Fruit fly (Drosophila melanogaster) whole organism, embryonic: Measurements from ENCODE around the gene htl.
A peak's percentile ranks its signal among the peaks of the same experiment; 100 is the strongest.

Source experiments
- ATbp ChIP-seq: fragments of 200-800 bp; sonication (Bioruptor generic); optimal IDR thresholded peaks from 2 replicates; lab custom pipeline; 2017; ENCODE audit warnings: missing biosample characterization, mild to moderate bottlenecking, missing genetic modification characterization, missing genetic modification reagents
- Ada2b ChIP-seq: fragments of 200-800 bp; sonication (Bioruptor generic); IDR thresholded peaks from 2 replicates; pipeline ENCODE4 v1.3.6; 2022; ENCODE audit warnings: missing biosample characterization, missing genetic modification characterization
- Antp ChIP-seq: fragments of 200-800 bp; sonication (Bioruptor generic); optimal IDR thresholded peaks from 3 replicates; lab custom pipeline; 2016; ENCODE audit warnings: missing biosample characterization, missing genetic modification characterization
- Awh ChIP-seq: fragments of 200-800 bp; sonication (Bioruptor generic); IDR thresholded peaks from 2 replicates; pipeline ENCODE4, ENCODE4 v1.3.6; 2022; ENCODE audit warnings: missing biosample characterization, missing genetic modification characterization
- BtbVII ChIP-seq: fragments of 200-800 bp; sonication (Bioruptor generic); optimal IDR thresholded peaks from 3 replicates; lab custom pipeline; 2017; ENCODE audit warnings: missing biosample characterization, mild to moderate bottlenecking, missing genetic modification characterization
- CG10654 ChIP-seq: fragments of 200-800 bp; sonication (Bioruptor generic); optimal IDR thresholded peaks from 2 replicates; lab custom pipeline; 2016; ENCODE audit warnings: missing biosample characterization, missing genetic modification characterization
- CG11504 ChIP-seq: fragments of 200-800 bp; sonication (Bioruptor generic); optimal IDR thresholded peaks from 3 replicates; lab custom pipeline; 2019; ENCODE audit warnings: missing biosample characterization, mild to moderate bottlenecking, missing genetic modification characterization, moderate library complexity
- CG12391 ChIP-seq: fragments of 200-800 bp; sonication (Bioruptor generic); optimal IDR thresholded peaks from 3 replicates; lab custom pipeline; 2018; ENCODE audit warnings: missing biosample characterization, mild to moderate bottlenecking, missing genetic modification characterization, moderate library complexity
- CG16779 ChIP-seq: fragments of 200-800 bp; sonication (Bioruptor generic); IDR thresholded peaks from 2 replicates; pipeline ENCODE4 v1.3.6; 2022; ENCODE audit warnings: missing biosample characterization, missing genetic modification characterization
- CG16815 ChIP-seq: fragments of 200-800 bp; sonication (Bioruptor generic); optimal IDR thresholded peaks from 3 replicates; lab custom pipeline; 2017; ENCODE audit warnings: missing biosample characterization, mild to moderate bottlenecking, missing genetic modification characterization
- CG17385 ChIP-seq: fragments of 200-800 bp; sonication (Bioruptor generic); optimal IDR thresholded peaks from 3 replicates; lab custom pipeline; 2018; ENCODE audit warnings: missing biosample characterization, mild to moderate bottlenecking, missing genetic modification characterization
- CG2202 ChIP-seq: fragments of 200-800 bp; sonication (Bioruptor generic); optimal IDR thresholded peaks from 2 replicates; lab custom pipeline; 2018; ENCODE audit warnings: missing biosample characterization, mild to moderate bottlenecking, missing genetic modification characterization
- CG3065 ChIP-seq: fragments of 200-800 bp; sonication (Bioruptor generic); optimal IDR thresholded peaks from 2 replicates; lab custom pipeline; 2016; ENCODE audit warnings: missing biosample characterization, missing genetic modification characterization
- CG3281 ChIP-seq: fragments of 200-800 bp; sonication (Bioruptor generic); optimal IDR thresholded peaks from 3 replicates; lab custom pipeline; 2017; ENCODE audit warnings: missing biosample characterization, mild to moderate bottlenecking, missing genetic modification characterization
- CG33557 ChIP-seq: fragments of 200-800 bp; sonication (Bioruptor generic); optimal IDR thresholded peaks from 2 replicates; lab custom pipeline; 2019; ENCODE audit warnings: missing biosample characterization, mild to moderate bottlenecking, missing genetic modification characterization, moderate library complexity
- CG7786 ChIP-seq: fragments of 200-800 bp; sonication (Bioruptor generic); optimal IDR thresholded peaks from 2 replicates; lab custom pipeline; 2016; ENCODE audit warnings: missing biosample characterization, missing genetic modification characterization
- CG7839 ChIP-seq: fragments of 200-800 bp; sonication (Bioruptor generic); optimal IDR thresholded peaks from 3 replicates; lab custom pipeline; 2018; ENCODE audit warnings: missing biosample characterization, mild to moderate bottlenecking, missing genetic modification characterization, moderate library complexity
- CG8765 ChIP-seq: fragments of 200-800 bp; sonication (Bioruptor generic); IDR thresholded peaks from 2 replicates; pipeline ENCODE4 v1.3.6; 2022; ENCODE audit warnings: missing biosample characterization, missing genetic modification characterization
- Chrac-16 ChIP-seq: fragments of 200-800 bp; sonication (Bioruptor generic); optimal IDR thresholded peaks from 3 replicates; lab custom pipeline; 2016; ENCODE audit warnings: missing biosample characterization, missing genetic modification characterization
- D ChIP-seq, 2 experiments: fragments of 200-800 bp in 1 of 2; fragments of >200 bp in 1 of 2; sonication (Bioruptor generic) in 1 of 2; optimal IDR thresholded peaks; 2 replicates in 1 of 2; 3 replicates in 1 of 2; lab custom pipeline; 2017; ENCODE audit warnings: mild to moderate bottlenecking in 1 of 2, missing biosample characterization in 1 of 2, missing genetic modification characterization in 1 of 2, missing genetic modification reagents in 1 of 2
- Dek ChIP-seq: fragments of 200-800 bp; sonication (Bioruptor generic); optimal IDR thresholded peaks from 3 replicates; lab custom pipeline; 2019; ENCODE audit warnings: missing biosample characterization, mild to moderate bottlenecking, missing genetic modification characterization, moderate library complexity
- Dip2 ChIP-seq: fragments of 200-800 bp; sonication (Bioruptor generic); IDR thresholded peaks from 2 replicates; pipeline ENCODE4 v1.3.6; 2022; ENCODE audit warnings: missing biosample characterization, missing genetic modification characterization
- Doc2 ChIP-seq: fragments of 200-800 bp; sonication (Bioruptor generic); IDR thresholded peaks from 2 replicates; pipeline ENCODE4 v1.3.6; 2022; ENCODE audit warnings: missing biosample characterization, missing genetic modification characterization
- E2f1 ChIP-seq: fragments of 200-800 bp; sonication (Bioruptor generic); IDR thresholded peaks from 2 replicates; pipeline ENCODE4 v1.3.6; 2022; ENCODE audit warnings: missing biosample characterization, missing genetic modification characterization
- Fer2 ChIP-seq: fragments of 200-800 bp; sonication (Bioruptor generic); optimal IDR thresholded peaks from 2 replicates; lab custom pipeline; 2018; ENCODE audit warnings: missing biosample characterization, mild to moderate bottlenecking, missing genetic modification characterization, moderate library complexity
- Fer3 ChIP-seq: fragments of 200-800 bp; sonication (Bioruptor generic); optimal IDR thresholded peaks from 2 replicates; lab custom pipeline; 2018; ENCODE audit warnings: missing biosample characterization, mild to moderate bottlenecking, missing genetic modification characterization, moderate library complexity
- Gsc ChIP-seq: fragments of 200-800 bp; sonication (Bioruptor generic); IDR thresholded peaks from 2 replicates; pipeline ENCODE4 v1.3.6; 2022; ENCODE audit warnings: missing biosample characterization, missing genetic modification characterization
- Kr ChIP-seq: fragments of 200-800 bp; sonication (Bioruptor generic); optimal IDR thresholded peaks from 2 replicates; lab custom pipeline; 2017; ENCODE audit warnings: missing biosample characterization, mild to moderate bottlenecking, missing genetic modification characterization
- NfI ChIP-seq: fragments of 200-800 bp; sonication (Bioruptor generic); optimal IDR thresholded peaks from 3 replicates; lab custom pipeline; 2018; ENCODE audit warnings: missing biosample characterization, mild to moderate bottlenecking, missing genetic modification characterization, moderate library complexity
- Pdp1 ChIP-seq, 2 experiments: fragments of 200-800 bp; sonication (Bioruptor generic); optimal IDR thresholded peaks; 3 replicates each; lab custom pipeline; 2016; ENCODE audit warnings: missing biosample characterization in 2 of 2, missing genetic modification characterization in 2 of 2, mild to moderate bottlenecking in 1 of 2, moderate library complexity in 1 of 2
- Rx ChIP-seq: fragments of 200-800 bp; sonication (Bioruptor generic); IDR thresholded peaks from 2 replicates; pipeline ENCODE4 v1.3.6; 2022; ENCODE audit warnings: missing biosample characterization, missing genetic modification characterization
- Scr ChIP-seq: fragments of 200-800 bp; sonication (Bioruptor generic); IDR thresholded peaks from 2 replicates; pipeline ENCODE4 v1.3.6; 2022; ENCODE audit warnings: missing biosample characterization, missing genetic modification characterization; ENCODE audit not compliant: partially characterized antibody
- Spps ChIP-seq: fragments of 200-800 bp; sonication (Bioruptor generic); optimal IDR thresholded peaks from 2 replicates; lab custom pipeline; 2018; ENCODE audit warnings: missing biosample characterization, mild to moderate bottlenecking, missing genetic modification characterization
- br ChIP-seq: fragments of >200 bp; optimal IDR thresholded peaks from 2 replicates; lab custom pipeline; 2017
- dpn ChIP-seq, 2 experiments: fragments of 200-800 bp; sonication (Bioruptor generic); optimal IDR thresholded peaks; 3 replicates each; lab custom pipeline; 2016; ENCODE audit warnings: missing biosample characterization in 2 of 2, missing genetic modification characterization in 2 of 2
- emc ChIP-seq: fragments of 200-800 bp; sonication (Bioruptor generic); optimal IDR thresholded peaks from 2 replicates; lab custom pipeline; 2016; ENCODE audit warnings: missing biosample characterization, missing genetic modification characterization
- ems ChIP-seq: fragments of 200-800 bp; sonication (Bioruptor generic); optimal IDR thresholded peaks from 3 replicates; lab custom pipeline; 2016; ENCODE audit warnings: missing biosample characterization, missing genetic modification characterization
- fd3F ChIP-seq: fragments of 200-800 bp; sonication (Bioruptor generic); optimal IDR thresholded peaks from 2 replicates; lab custom pipeline; 2018; ENCODE audit warnings: missing biosample characterization, mild to moderate bottlenecking, missing genetic modification characterization, moderate library complexity
- fru ChIP-seq: fragments of >200 bp; optimal IDR thresholded peaks from 2 replicates; lab custom pipeline; 2017
- gcm ChIP-seq: fragments of 200-800 bp; sonication (Bioruptor generic); optimal IDR thresholded peaks from 2 replicates; lab custom pipeline; 2019; ENCODE audit warnings: missing biosample characterization, mild to moderate bottlenecking, missing genetic modification characterization, moderate library complexity
- gcm2 ChIP-seq: fragments of 200-800 bp; sonication (Bioruptor generic); optimal IDR thresholded peaks from 2 replicates; lab custom pipeline; 2016; ENCODE audit warnings: missing biosample characterization, missing genetic modification characterization
- knrl ChIP-seq: fragments of 200-800 bp; sonication (Bioruptor generic); IDR thresholded peaks from 3 replicates; pipeline ENCODE4 v1.3.6; 2022; ENCODE audit warnings: missing biosample characterization, missing genetic modification characterization; ENCODE audit not compliant: partially characterized antibody
- nerfin-2 ChIP-seq: fragments of 200-800 bp; sonication (Bioruptor generic); IDR thresholded peaks from 2 replicates; pipeline ENCODE4 v1.3.6; 2022; ENCODE audit warnings: missing biosample characterization, missing genetic modification characterization; ENCODE audit not compliant: partially characterized antibody
- oc ChIP-seq: fragments of 200-800 bp; sonication (Bioruptor generic); optimal IDR thresholded peaks from 2 replicates; lab custom pipeline; 2018; ENCODE audit warnings: missing biosample characterization, mild to moderate bottlenecking, missing genetic modification characterization, moderate library complexity
- onecut ChIP-seq: fragments of 200-800 bp; sonication (Bioruptor generic); IDR thresholded peaks from 2 replicates; pipeline ENCODE4 v1.3.6; 2022; ENCODE audit warnings: missing biosample characterization, missing genetic modification characterization
- psq ChIP-seq: fragments of 200-800 bp; sonication (Bioruptor generic); optimal IDR thresholded peaks from 2 replicates; lab custom pipeline; 2017; ENCODE audit warnings: missing biosample characterization, missing genetic modification characterization
- rib ChIP-seq: fragments of 200-800 bp; sonication (Bioruptor generic); IDR thresholded peaks from 2 replicates; pipeline ENCODE4 v1.3.6; 2022; ENCODE audit warnings: missing biosample characterization, missing genetic modification characterization
- sd ChIP-seq: fragments of 200-800 bp; sonication (Bioruptor generic); optimal IDR thresholded peaks from 3 replicates; lab custom pipeline; 2018; ENCODE audit warnings: missing biosample characterization, mild to moderate bottlenecking, missing genetic modification characterization, moderate library complexity
- seq ChIP-seq: fragments of 200-800 bp; sonication (Bioruptor generic); IDR thresholded peaks from 2 replicates; pipeline ENCODE4 v1.3.6; 2022; ENCODE audit warnings: missing biosample characterization, missing genetic modification characterization

The htl gene

dm6 chr3R:18049272-18050015, 3.3 kb downstream of the htl start (continued):
- TF ChIP-seq CG3065, result peak; percentile 42
- peak; percentile 43 for TF ChIP-seq CG2202 (tag; lab: Kevin White, UChicago)
- peak; percentile 8 for TF ChIP-seq CG7786 (GFP tag; lab: Kevin White, UChicago)
- TF ChIP-seq psq (GFP tag; lab: Kevin White, UChicago), result peak; percentile 30
- peak; percentile 30 to 57 for TF ChIP-seq Pdp1 (GFP tag; optimal IDR thresholded peaks at IDR 0.05; lab: Kevin White, UChicago)
- TF ChIP-seq Doc2 (GFP tag; lab: Robert Waterston, UW), result no peak
- TF ChIP-seq fru (lab: Kevin White, UChicago), result no peak
- TF ChIP-seq emc (GFP tag; lab: Kevin White, UChicago), result no peak
- peak; percentile 63 for TF ChIP-seq CG17385 (GFP tag; lab: Kevin White, UChicago)
- TF ChIP-seq Rx (GFP tag; lab: Robert Waterston, UW), result 0 out of 2 replicates have a peak, but pooled peaks have one; percentile 22
- TF ChIP-seq D (optimal IDR thresholded peaks at IDR 0.05; lab: Kevin White, UChicago), result no peak
- peak; percentile 70 for TF ChIP-seq D (GFP tag; optimal IDR thresholded peaks at IDR 0.05; lab: Kevin White, UChicago)
- no peak for TF ChIP-seq Awh (GFP tag; lab: Robert Waterston, UW)
- peak; percentile 51 for TF ChIP-seq gcm (GFP tag; lab: Kevin White, UChicago)
- peak; percentile 79 for TF ChIP-seq CG16815 (GFP tag; lab: Kevin White, UChicago)
- TF ChIP-seq br, result no peak
- peak; percentile 52 for TF ChIP-seq CG3281 (GFP tag; lab: Kevin White, UChicago)
- TF ChIP-seq CG11504 (tag; lab: Kevin White, UChicago), result peak; percentile 80
- TF ChIP-seq E2f1 (GFP tag; lab: Robert Waterston, UW), result peak; percentile 22; the same call in 1 of the 2 replicates
- peak; percentile 25; the same call in 1 of the 2 replicates for TF ChIP-seq seq (GFP tag; lab: Robert Waterston, UW)
- peak; percentile 17 for TF ChIP-seq Dek (tag; lab: Kevin White, UChicago)
- TF ChIP-seq CG8765 (GFP tag; lab: Robert Waterston, UW), result 0 out of 2 replicates have a peak, but pooled peaks have one; percentile 9
- TF ChIP-seq CG12391, result peak; percentile 84
- TF ChIP-seq fd3F (GFP tag; lab: Kevin White, UChicago), result peak; percentile 36
- no peak for TF ChIP-seq Kr
- TF ChIP-seq sd (tag; lab: Kevin White, UChicago), result peak; percentile 15
- TF ChIP-seq oc, result peak; percentile 34
- no peak for TF ChIP-seq Gsc (GFP tag; lab: Robert Waterston, UW)
- no peak for TF ChIP-seq Dip2
- peak; percentile 30 for TF ChIP-seq CG33557 (GFP tag; lab: Kevin White, UChicago)
- TF ChIP-seq Chrac-16 (GFP tag; lab: Kevin White, UChicago), result peak; percentile 77
- no peak for TF ChIP-seq nerfin-2 (GFP tag; lab: Robert Waterston, UW)
- 0 out of 2 replicates have a peak, but pooled peaks have one; percentile 10 for TF ChIP-seq Scr (GFP tag; lab: Robert Waterston, UW)
- TF ChIP-seq Antp (GFP tag; lab: Kevin White, UChicago), result peak; percentile 27
- TF ChIP-seq CG7839, result peak; percentile 84
- TF ChIP-seq Ada2b, result peak; percentile 47; the same call in 1 of the 2 replicates
- peak; percentile 34 for TF ChIP-seq Fer3 (tag; lab: Kevin White, UChicago)
- TF ChIP-seq BtbVII (GFP tag; lab: Kevin White, UChicago), result peak; percentile 34
- peak; percentile 9 for TF ChIP-seq gcm2 (GFP tag; lab: Kevin White, UChicago)
- TF ChIP-seq knrl (GFP tag; lab: Robert Waterston, UW), result no peak
- TF ChIP-seq Fer2 (tag; lab: Kevin White, UChicago), result no peak
- TF ChIP-seq CG16779 (GFP tag; lab: Robert Waterston, UW), result no peak
- TF ChIP-seq CG10654 (GFP tag; lab: Kevin White, UChicago), result peak; percentile 52
- peak; percentile 35 to 80 for TF ChIP-seq dpn (GFP tag; optimal IDR thresholded peaks at IDR 0.05; lab: Kevin White, UChicago)
- TF ChIP-seq onecut (GFP tag; lab: Robert Waterston, UW), result no peak
- TF ChIP-seq Spps (tag; lab: Kevin White, UChicago), result peak; percentile 31
- peak; percentile 27 for TF ChIP-seq ems (GFP tag; lab: Kevin White, UChicago)
- TF ChIP-seq NfI (GFP tag; lab: Kevin White, UChicago), result peak; percentile 63
- 0 out of 2 replicates have a peak, but pooled peaks have one; percentile 41 for TF ChIP-seq rib (GFP tag; lab: Robert Waterston, UW)
- peak; percentile 61 for TF ChIP-seq ATbp
